Worm (Caenorhabditis elegans): ENCODE measurements around the gene unc-46.

Gene unc-46

ce11 chrV:5064761-5065421 is 33.9 kb downstream of the unc-46 start, which contains the start of gene mlk-1:
Gene mlk-1, minus strand, starts transcription at chrV:5064811.
- no peak for TF ChIP-seq attf-4 (tag; optimal IDR thresholded peaks at IDR 0.05)
- TF ChIP-seq unc-62 (GFP tag; optimal IDR thresholded peaks at IDR 0.05 in 1 of 2) = peak in 1 of 2 experiments; percentile 99
- no peak for TF ChIP-seq unc-62 (tag; optimal IDR thresholded peaks at IDR 0.05)
- TF ChIP-seq dmd-6 (GFP tag; IDR thresholded peaks at IDR 0.05) = peak; percentile 70
- peak; percentile 77 for TF ChIP-seq hlh-11 (tag; optimal IDR thresholded peaks at IDR 0.05)
- TF ChIP-seq nhr-111 (GFP tag; optimal IDR thresholded peaks at IDR 0.05) = no peak
- TF ChIP-seq dve-1 (tag; optimal IDR thresholded peaks at IDR 0.05; ENCODE audit: insufficient read depth) = peak; percentile 62
- peak; percentile 54; the same call in 1 of the 2 replicates for TF ChIP-seq mdt-29 (GFP tag; IDR thresholded peaks at IDR 0.05)
- TF ChIP-seq spr-3 (GFP tag; optimal IDR thresholded peaks at IDR 0.05) = no peak
- peak; percentile 78 for TF ChIP-seq rbr-2 (tag; optimal IDR thresholded peaks at IDR 0.05)
- TF ChIP-seq madf-5 (GFP tag; IDR thresholded peaks at IDR 0.05) = no peak
- no peak for TF ChIP-seq madf-9 (GFP tag; conservative IDR thresholded peaks at IDR 0.05)
- TF ChIP-seq daf-8 (GFP tag; IDR thresholded peaks at IDR 0.05) = no peak
- no peak for TF ChIP-seq daf-12 (tag; optimal IDR thresholded peaks at IDR 0.05)
- TF ChIP-seq daf-16 (GFP tag; optimal IDR thresholded peaks at IDR 0.05) = no peak
- peak; percentile 31 for TF ChIP-seq daf-16 (tag; optimal IDR thresholded peaks at IDR 0.05)
- no peak for TF ChIP-seq D1046.2 (GFP tag; IDR thresholded peaks at IDR 0.05)
- TF ChIP-seq nhr-102 (tag; optimal IDR thresholded peaks at IDR 0.05) = no peak
- TF ChIP-seq skn-1 (tag; optimal IDR thresholded peaks at IDR 0.05) = no peak
- TF ChIP-seq duxl-1 (tag; optimal IDR thresholded peaks at IDR 0.05; ENCODE audit: poor library complexity) = no peak
- no peak; the same call in 1 of the 2 replicates for TF ChIP-seq tra-1 (GFP tag; IDR thresholded peaks at IDR 0.05)
- TF ChIP-seq lin-38 (GFP tag; IDR thresholded peaks at IDR 0.05) = no peak
- TF ChIP-seq pha-4 (GFP tag; IDR thresholded peaks at IDR 0.05) = no peak
- TF ChIP-seq pha-4 (tag; optimal IDR thresholded peaks at IDR 0.05) = no peak
- no peak for TF ChIP-seq lim-7 (GFP tag; IDR thresholded peaks at IDR 0.05)
- TF ChIP-seq F37D6.2 (tag; optimal IDR thresholded peaks at IDR 0.05) = peak; percentile 32
- peak; percentile 43 for TF ChIP-seq nhr-48 (tag; optimal IDR thresholded peaks at IDR 0.05)
- no peak for TF ChIP-seq nhr-237 (tag; optimal IDR thresholded peaks at IDR 0.05)
- TF ChIP-seq dmd-9 (GFP tag; IDR thresholded peaks at IDR 0.05) = no peak
- peak; percentile 34 for TF ChIP-seq mes-2 (tag; optimal IDR thresholded peaks at IDR 0.05; ENCODE audit: poor library complexity, severe bottlenecking)
- TF ChIP-seq lin-39 (tag; optimal IDR thresholded peaks at IDR 0.05) = no peak
- no peak for TF ChIP-seq ceh-82 (tag; optimal IDR thresholded peaks at IDR 0.05)
- peak; percentile 15 for TF ChIP-seq dpl-1 (GFP tag; optimal IDR thresholded peaks at IDR 0.05)
- no peak for TF ChIP-seq Y48G9A.11 (GFP tag; IDR thresholded peaks at IDR 0.05)
- TF ChIP-seq egl-43 (GFP tag; IDR thresholded peaks at IDR 0.05) = no peak
- TF ChIP-seq hmg-1.1 (GFP tag; IDR thresholded peaks at IDR 0.05) = peak; percentile 56; the same call in 1 of the 2 replicates
- peak; percentile 60 for TF ChIP-seq nhr-25 (tag; optimal IDR thresholded peaks at IDR 0.05; ENCODE audit: borderline replicate concordance, insufficient read depth)
- TF ChIP-seq fos-1 (tag; optimal IDR thresholded peaks at IDR 0.05) = no peak
- no peak for TF ChIP-seq ceh-32 (tag; optimal IDR thresholded peaks at IDR 0.05; ENCODE audit: poor library complexity)
- no peak for TF ChIP-seq ceh-20 (GFP tag; IDR thresholded peaks at IDR 0.05)
- no peak for TF ChIP-seq tag-97 (GFP tag; IDR thresholded peaks at IDR 0.05)
- TF ChIP-seq ceh-62 (tag; optimal IDR thresholded peaks at IDR 0.05) = no peak
- peak; percentile 44; the same call in 1 of the 2 replicates for TF ChIP-seq arid-1 (GFP tag; conservative IDR thresholded peaks at IDR 0.05)
- TF ChIP-seq zfp-3 (GFP tag; conservative IDR thresholded peaks at IDR 0.05) = no peak
- TF ChIP-seq mxl-3 (GFP tag; optimal IDR thresholded peaks at IDR 0.05) = peak; percentile 41
- no peak for TF ChIP-seq ces-1 (GFP tag; optimal IDR thresholded peaks at IDR 0.05)
- TF ChIP-seq daf-19 (GFP tag; conservative IDR thresholded peaks at IDR 0.05) = no peak
- TF ChIP-seq unc-130 (GFP tag; optimal IDR thresholded peaks at IDR 0.05) = no peak
- TF ChIP-seq saeg-2 (GFP tag; IDR thresholded peaks at IDR 0.05) = no peak
- no peak for TF ChIP-seq T26A8.4 (GFP tag; IDR thresholded peaks at IDR 0.05)
